Fruit fly (Drosophila melanogaster): ENCODE results near the gene Rab27.

The Rab27 gene

DNA sequence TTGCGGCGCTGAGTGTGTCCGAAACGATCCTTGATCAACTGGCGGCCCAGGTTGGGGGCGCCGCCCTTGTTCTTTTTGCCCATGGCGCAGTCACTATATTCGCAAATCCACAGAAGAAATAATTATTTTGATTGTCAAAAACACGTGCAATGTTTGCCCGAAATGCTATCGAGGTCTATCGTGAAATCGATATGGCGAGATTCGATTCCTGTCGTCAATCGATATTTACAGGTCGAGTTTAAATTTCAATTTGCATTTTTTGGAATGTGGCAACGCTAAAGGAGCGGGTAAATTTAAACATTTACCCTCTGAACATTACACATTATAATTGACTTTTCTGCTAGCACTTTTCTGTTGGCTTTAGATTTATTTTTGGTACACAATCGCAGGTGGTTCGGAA, 12.7 kb downstream of the Rab27 start, which contains the start of gene Ns3 (continued):
- TF ChIP-seq CG4328 (GFP tag; optimal IDR thresholded peaks at IDR 0.05): no peak
- TF ChIP-seq CG10274 (GFP tag; optimal IDR thresholded peaks at IDR 0.05): no peak
- no peak for TF ChIP-seq HLH54F (GFP tag; optimal IDR thresholded peaks at IDR 0.05)
- TF ChIP-seq CG14710 (tag; optimal IDR thresholded peaks at IDR 0.05): peak; percentile 50
- TF ChIP-seq Bdp1 (GFP tag; optimal IDR thresholded peaks at IDR 0.05): no peak
- TF ChIP-seq CG10321 (GFP tag; IDR thresholded peaks at IDR 0.05): no peak
- no peak for TF ChIP-seq mirr (GFP tag; optimal IDR thresholded peaks at IDR 0.05)
- no peak for TF ChIP-seq CG3065 (GFP tag; optimal IDR thresholded peaks at IDR 0.05)
- no peak for TF ChIP-seq row (GFP tag; IDR thresholded peaks at IDR 0.05)
- TF ChIP-seq lbe (GFP tag; optimal IDR thresholded peaks at IDR 0.05): no peak
- no peak for TF ChIP-seq Hr51 (GFP tag; optimal IDR thresholded peaks at IDR 0.05)
- no peak for TF ChIP-seq CG6854 (GFP tag; optimal IDR thresholded peaks at IDR 0.05)
- no peak for TF ChIP-seq CG31365 (tag; optimal IDR thresholded peaks at IDR 0.05)
- TF ChIP-seq CG17186 (GFP tag; optimal IDR thresholded peaks at IDR 0.05): no peak
- peak; percentile 82 for TF ChIP-seq nerfin-2 (GFP tag; IDR thresholded peaks at IDR 0.05; ENCODE audit: partially characterized antibody)
- TF ChIP-seq nom (GFP tag; optimal IDR thresholded peaks at IDR 0.05): no peak
- no peak for TF ChIP-seq ken (GFP tag; IDR thresholded peaks at IDR 0.05)
- no peak for TF ChIP-seq CG6254 (GFP tag; optimal IDR thresholded peaks at IDR 0.05)
- TF ChIP-seq Usf (GFP tag; optimal IDR thresholded peaks at IDR 0.05): no peak
- no peak for TF ChIP-seq Side (GFP tag; optimal IDR thresholded peaks at IDR 0.05)
- no peak for TF ChIP-seq pita (GFP tag; optimal IDR thresholded peaks at IDR 0.05)
- peak; percentile 82 for TF ChIP-seq CG2116 (GFP tag; optimal IDR thresholded peaks at IDR 0.05)
- peak; percentile 71; the same call in 1 of the 2 replicates for TF ChIP-seq CG42726 (GFP tag; IDR thresholded peaks at IDR 0.05; ENCODE audit: partially characterized antibody)
- no peak for TF ChIP-seq HLHmδ (GFP tag; optimal IDR thresholded peaks at IDR 0.05)
- no peak for TF ChIP-seq jumu (GFP tag; optimal IDR thresholded peaks at IDR 0.05)
- no peak for TF ChIP-seq Lhr (GFP tag; optimal IDR thresholded peaks at IDR 0.05)
- TF ChIP-seq CG11247 (GFP tag; IDR thresholded peaks at IDR 0.05): no peak
- no peak for TF ChIP-seq CG6654 (GFP tag; optimal IDR thresholded peaks at IDR 0.05)
- TF ChIP-seq kay (GFP tag; optimal IDR thresholded peaks at IDR 0.05): no peak
- no peak for TF ChIP-seq caup (GFP tag; optimal IDR thresholded peaks at IDR 0.05; ENCODE audit: severe bottlenecking)
- TF ChIP-seq CoRest (tag; optimal IDR thresholded peaks at IDR 0.05): no peak
- TF ChIP-seq CG2202 (tag; optimal IDR thresholded peaks at IDR 0.05): no peak
- TF ChIP-seq CG17829 (tag; optimal IDR thresholded peaks at IDR 0.05): peak; percentile 18
- TF ChIP-seq cas (GFP tag; IDR thresholded peaks at IDR 0.05): no peak
- no peak for TF ChIP-seq CG13775 (GFP tag; optimal IDR thresholded peaks at IDR 0.05)
- TF ChIP-seq Scr (GFP tag; IDR thresholded peaks at IDR 0.05; ENCODE audit: partially characterized antibody): peak; percentile 75
- no peak for TF ChIP-seq ash1 (GFP tag; optimal IDR thresholded peaks at IDR 0.05)
- TF ChIP-seq ci (GFP tag; IDR thresholded peaks at IDR 0.05): no peak
- TF ChIP-seq Pdp1 (GFP tag; optimal IDR thresholded peaks at IDR 0.05): no peak
- no peak for TF ChIP-seq chn (GFP tag; optimal IDR thresholded peaks at IDR 0.05)
- TF ChIP-seq Hsf (GFP tag; optimal IDR thresholded peaks at IDR 0.05): no peak
- peak; percentile 86 for TF ChIP-seq unc-4 (GFP tag; IDR thresholded peaks at IDR 0.05; ENCODE audit: partially characterized antibody)
- peak; percentile 52 for TF ChIP-seq Med (GFP tag)
- no peak for TF ChIP-seq sima (GFP tag; optimal IDR thresholded peaks at IDR 0.05)
- no peak for TF ChIP-seq CG1024 (GFP tag; IDR thresholded peaks at IDR 0.05)
- TF ChIP-seq chm (GFP tag; IDR thresholded peaks at IDR 0.05): no peak
- TF ChIP-seq grn (GFP tag; optimal IDR thresholded peaks at IDR 0.05): no peak
- TF ChIP-seq tio (GFP tag; optimal IDR thresholded peaks at IDR 0.05): no peak
- peak; percentile 78 for TF ChIP-seq Sry-δ (GFP tag; optimal IDR thresholded peaks at IDR 0.05)
- no peak for TF ChIP-seq danr (GFP tag; IDR thresholded peaks at IDR 0.05)
- TF ChIP-seq CG12104 (GFP tag; optimal IDR thresholded peaks at IDR 0.05): no peak

Measured in whole organism, embryonic.